Worm (Caenorhabditis elegans) whole organism, midembryonic: Measurements from ENCODE around the gene M88.3.

ENCODE experiments used
- T22C8.4 ChIP-seq: fragments of 200-800 bp; sonication (Bioruptor generic); IDR thresholded peaks from 2 replicates; pipeline ENCODE4 v1.3.6; 2022; ENCODE audit warnings: missing genetic modification characterization, missing compliant biosample characterization
- cog-1 ChIP-seq: sonication (generic microtip); optimal IDR thresholded peaks from 2 replicates; lab custom pipeline; 2016; ENCODE audit warnings: missing genetic modification characterization, missing compliant biosample characterization
- flt-1 ChIP-seq: fragments of 200-800 bp; sonication (Bioruptor generic); IDR thresholded peaks from 2 replicates; pipeline ENCODE4 v1.3.6; 2022; ENCODE audit warnings: missing genetic modification characterization, missing compliant biosample characterization
- med-1 ChIP-seq: sonication (generic microtip); optimal IDR thresholded peaks from 2 replicates; lab custom pipeline; 2017; ENCODE audit warnings: missing genetic modification characterization, mild to moderate bottlenecking, missing compliant biosample characterization, antibody characterized with exemption, missing genetic modification reagents; ENCODE audit not compliant: insufficient read depth
- ref-1 ChIP-seq: fragments of 200-800 bp; sonication (Bioruptor generic); conservative IDR thresholded peaks from 2 replicates; pipeline ENCODE4 v1.3.6; 2022; ENCODE audit warnings: missing genetic modification reagents, missing genetic modification characterization, missing compliant biosample characterization

ce11 chrIII:4495250-4495649, 49.6 kb downstream of the M88.3 start:
- no peak for TF ChIP-seq flt-1 (GFP tag; lab: Robert Waterston, UW)
- no peak for TF ChIP-seq med-1 (GFP tag; lab: Kevin White, UChicago)
- no peak for TF ChIP-seq T22C8.4 (GFP tag; lab: Robert Waterston, UW)
- no peak for TF ChIP-seq ref-1 (GFP tag; lab: Robert Waterston, UW)
- no peak for TF ChIP-seq cog-1 (tag; lab: Kevin White, UChicago)
